Worm (Caenorhabditis elegans) whole organism, L4/young adult: ENCODE measurements around the gene T28A11.13.

Source experiments
- W03F9.2 ChIP-seq: fragments of 150-350 bp; optimal IDR thresholded peaks from 2 replicates; lab custom pipeline; 2014; ENCODE audit warnings: missing biosample characterization, missing genetic modification characterization
- dao-5 ChIP-seq: sonication (generic microtip); optimal IDR thresholded peaks from 2 replicates; lab custom pipeline; 2016; ENCODE audit warnings: missing genotype, missing genetic modification characterization, moderate library complexity, missing compliant biosample characterization

DNA sequence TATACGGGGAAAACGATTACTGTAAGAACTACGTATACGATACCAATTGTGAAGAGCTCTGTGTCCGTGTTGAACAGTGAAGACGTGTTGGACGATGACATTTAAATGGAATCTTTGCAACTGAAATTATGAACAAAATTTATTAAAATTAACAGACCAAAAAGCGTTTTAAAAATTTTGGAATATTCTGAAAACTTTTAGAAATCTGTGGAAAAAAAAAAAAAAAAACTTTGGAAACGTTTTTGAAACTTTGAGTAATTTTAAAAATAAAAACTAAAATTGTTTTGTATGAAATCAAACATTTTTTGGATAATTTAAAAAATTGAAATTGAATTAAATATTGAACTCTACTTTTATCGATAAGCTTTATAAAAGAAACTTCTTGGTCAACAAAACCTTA lies 6.0 kb upstream of the T28A11.13 start, which contains the start of gene srt-63:
- no peak for TF ChIP-seq dao-5 (tag; lab: Kevin White, UChicago)
- TF ChIP-seq W03F9.2 (tag; lab: Kevin White, UChicago): no peak
